Worm (Caenorhabditis elegans): ENCODE measurements around the gene C06A1.3.

The C06A1.3 gene

ce11 chrII:10553377-10554045 is 18.6 kb upstream of the C06A1.3 start (continued):
- TF ChIP-seq set-16 (GFP tag; IDR thresholded peaks at IDR 0.05): no peak
- no peak for TF ChIP-seq lin-15B (tag; optimal IDR thresholded peaks at IDR 0.05)
- no peak for TF ChIP-seq ceh-82 (tag; optimal IDR thresholded peaks at IDR 0.05)
- no peak for TF ChIP-seq ceh-62 (tag; optimal IDR thresholded peaks at IDR 0.05)
- TF ChIP-seq daf-8 (GFP tag; IDR thresholded peaks at IDR 0.05): no peak
- no peak for TF ChIP-seq mxl-3 (GFP tag; optimal IDR thresholded peaks at IDR 0.05)
- no peak for TF ChIP-seq ztf-7 (tag; optimal IDR thresholded peaks at IDR 0.05)
- TF ChIP-seq daf-12 (tag; optimal IDR thresholded peaks at IDR 0.05): no peak
- no peak for TF ChIP-seq hmg-1.1 (GFP tag; IDR thresholded peaks at IDR 0.05)
- TF ChIP-seq spr-3 (GFP tag; optimal IDR thresholded peaks at IDR 0.05): no peak
- no peak for TF ChIP-seq ztf-11 (tag; optimal IDR thresholded peaks at IDR 0.05)
- TF ChIP-seq attf-4 (tag; optimal IDR thresholded peaks at IDR 0.05): no peak
- TF ChIP-seq R02D3.7 (tag; optimal IDR thresholded peaks at IDR 0.05): no peak
- TF ChIP-seq nhr-11 (tag; optimal IDR thresholded peaks at IDR 0.05): peak; percentile 31
- TF ChIP-seq daf-16 (GFP tag; optimal IDR thresholded peaks at IDR 0.05): no peak
- peak; percentile 12 for TF ChIP-seq daf-16 (tag; optimal IDR thresholded peaks at IDR 0.05)
- TF ChIP-seq ama-1 (optimal IDR thresholded peaks at IDR 0.05): no peak
- TF ChIP-seq zag-1 (tag; optimal IDR thresholded peaks at IDR 0.05): no peak
- TF ChIP-seq ZK337.2 (GFP tag; IDR thresholded peaks at IDR 0.05): no peak

ce11 chrII:10554046-10554399 is 18.0 kb upstream of the C06A1.3 start:
- no peak for TF ChIP-seq saeg-2 (GFP tag; IDR thresholded peaks at IDR 0.05)
- peak; percentile 41 for TF ChIP-seq hlh-30 (tag; optimal IDR thresholded peaks at IDR 0.05; ENCODE audit: insufficient read depth)
- TF ChIP-seq F37D6.2 (tag; optimal IDR thresholded peaks at IDR 0.05): no peak
- TF ChIP-seq ama-1 (optimal IDR thresholded peaks at IDR 0.05): peak; percentile 38
- TF ChIP-seq nhr-111 (GFP tag; optimal IDR thresholded peaks at IDR 0.05): no peak
- TF ChIP-seq zag-1 (tag; optimal IDR thresholded peaks at IDR 0.05): no peak
- TF ChIP-seq sdz-12 (GFP tag; optimal IDR thresholded peaks at IDR 0.05): peak; percentile 70
- TF ChIP-seq T26A8.4 (GFP tag; IDR thresholded peaks at IDR 0.05): no peak
- TF ChIP-seq ctbp-1 (GFP tag; IDR thresholded peaks at IDR 0.05): 0 out of 2 replicates have a peak, but pooled peaks have one; percentile 11
- no peak for TF ChIP-seq F26F4.8 (GFP tag; conservative IDR thresholded peaks at IDR 0.05)
- no peak for TF ChIP-seq ceh-44 (GFP tag; IDR thresholded peaks at IDR 0.05)
- TF ChIP-seq lin-39 (tag; optimal IDR thresholded peaks at IDR 0.05): no peak
- TF ChIP-seq mes-2 (tag; optimal IDR thresholded peaks at IDR 0.05; ENCODE audit: poor library complexity, severe bottlenecking): no peak
- 0 out of 2 replicates have a peak, but pooled peaks have one; percentile 19 for TF ChIP-seq tra-1 (GFP tag; IDR thresholded peaks at IDR 0.05)
- no peak for TF ChIP-seq duxl-1 (tag; optimal IDR thresholded peaks at IDR 0.05; ENCODE audit: poor library complexity)
- no peak for TF ChIP-seq egl-27 (tag; optimal IDR thresholded peaks at IDR 0.05)
- TF ChIP-seq nhr-41 (GFP tag; IDR thresholded peaks at IDR 0.05): peak; percentile 8; the same call in 1 of the 2 replicates
- 0 out of 2 replicates have a peak, but pooled peaks have one; percentile 54 for TF ChIP-seq Y105C5A.15 (GFP tag; IDR thresholded peaks at IDR 0.05)
- peak in 1 of 2 experiments; percentile 92 for TF ChIP-seq unc-62 (GFP tag; optimal IDR thresholded peaks at IDR 0.05 in 1 of 2)
- TF ChIP-seq unc-62 (tag; optimal IDR thresholded peaks at IDR 0.05): no peak
- no peak for TF ChIP-seq daf-16 (GFP tag; optimal IDR thresholded peaks at IDR 0.05)
- peak; percentile 19 for TF ChIP-seq daf-16 (tag; optimal IDR thresholded peaks at IDR 0.05)
- peak; percentile 35; the same call in 1 of the 2 replicates for TF ChIP-seq Y48G9A.11 (GFP tag; IDR thresholded peaks at IDR 0.05)
- TF ChIP-seq lir-3 (tag; optimal IDR thresholded peaks at IDR 0.05): no peak
- peak; percentile 21 for TF ChIP-seq nhr-25 (tag; optimal IDR thresholded peaks at IDR 0.05; ENCODE audit: borderline replicate concordance, insufficient read depth)
- no peak for TF ChIP-seq unc-130 (GFP tag; optimal IDR thresholded peaks at IDR 0.05)

Data from whole organism, L4 larva.